Worm (Caenorhabditis elegans) whole organism, L3 larva: Measurements from ENCODE around the gene nas-13.

Experiments used
- elt-1 ChIP-seq: fragments of 150-350 bp; optimal IDR thresholded peaks from 2 replicates; lab custom pipeline; 2014; ENCODE audit warnings: missing biosample characterization, missing genetic modification characterization
- nhr-76 ChIP-seq: fragments of 150-350 bp; sonication (generic microtip); optimal IDR thresholded peaks from 5 replicates; lab custom pipeline; 2014; ENCODE audit warnings: missing biosample characterization, missing genetic modification characterization

DNA sequence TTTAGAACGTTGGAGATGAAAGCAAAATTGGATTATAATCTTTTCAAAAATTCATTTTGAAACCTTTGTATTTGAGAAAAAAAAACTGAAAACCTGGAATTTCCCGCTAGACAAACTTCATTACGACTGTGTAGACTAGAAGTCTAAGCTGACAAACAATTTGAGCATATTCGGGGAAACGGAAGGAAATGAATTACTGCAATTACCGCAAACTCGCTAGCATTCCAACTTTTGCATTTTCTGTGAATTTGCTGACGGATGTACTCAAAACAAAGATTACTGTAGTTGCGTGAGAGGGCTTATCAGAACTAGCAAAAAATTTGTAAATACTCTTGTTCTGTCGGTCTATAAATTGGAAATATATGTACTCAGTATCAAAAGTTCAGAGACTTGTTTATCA lies 38.2 kb downstream of the nas-13 start:
- TF ChIP-seq elt-1 (tag; lab: Kevin White, UChicago) = no peak
- no peak for TF ChIP-seq nhr-76 (tag; lab: Kevin White, UChicago)
